Fruit fly (Drosophila melanogaster) whole organism: Measurements from ENCODE around the gene Ugt36E1.
A peak's percentile ranks its signal among the peaks of the same experiment; 100 is the strongest.

Source experiments
- CG8478 ChIP-seq: fragments of >200 bp; optimal IDR thresholded peaks from 2 replicates; lab custom pipeline; 2018; ENCODE audit warnings: inconsistent platforms
- EcR ChIP-seq, 2 experiments: fragments of >200 bp; optimal IDR thresholded peaks; 2 replicates each; lab custom pipeline; 2017; ENCODE audit warnings: missing biosample characterization in 2 of 2, missing genetic modification characterization in 2 of 2, missing genetic modification reagents in 2 of 2
- pan ChIP-seq: fragments of >200 bp; optimal IDR thresholded peaks from 2 replicates; lab custom pipeline; 2017
- psq ChIP-seq: fragments of >200 bp; optimal IDR thresholded peaks from 2 replicates; lab custom pipeline; 2017
- usp ChIP-seq: fragments of >200 bp; optimal IDR thresholded peaks from 2 replicates; lab custom pipeline; 2017; ENCODE audit warnings: missing biosample characterization, missing genetic modification characterization, mixed read lengths

DNA sequence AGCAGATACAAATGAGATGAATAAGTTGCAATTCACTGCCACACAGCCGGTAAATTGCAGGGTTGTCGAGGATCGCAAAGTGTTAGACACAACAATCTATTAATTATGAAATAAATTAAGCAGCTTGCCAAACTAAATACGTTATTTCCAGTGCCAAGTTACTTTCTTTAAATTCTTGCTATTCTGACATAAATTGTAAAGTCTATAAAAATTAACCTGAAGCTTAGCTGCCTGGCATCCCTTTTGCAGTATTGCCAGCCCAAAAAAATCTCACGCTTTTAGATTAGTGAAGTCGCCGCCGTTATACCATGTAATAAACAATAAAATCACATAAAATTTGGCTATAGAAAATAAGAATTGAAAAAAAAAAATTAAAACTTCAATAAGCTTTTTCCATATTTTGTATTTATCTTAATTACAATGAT is 31.1 kb downstream of the Ugt36E1 start:
- TF ChIP-seq pan (lab: Kevin White, UChicago) (peak; percentile 81), psq (no peak), EcR (GFP tag; optimal IDR thresholded peaks at IDR 0.05; lab: Kevin White, UChicago) (no peak), CG8478 (lab: Kevin White, UChicago) (no peak), usp (GFP tag; lab: Kevin White, UChicago) (no peak)
